Worm (Caenorhabditis elegans): ENCODE measurements around the gene mfsd-12.

Gene mfsd-12

ce11 chrX:4622024-4622423 is 45.9 kb upstream of the mfsd-12 start, which contains the start of gene C46C11.3:
TSS of gene C46C11.3 (plus strand) at chrX:4622324.
- TF ChIP-seq duxl-1 (tag; optimal IDR thresholded peaks at IDR 0.05; ENCODE audit: poor library complexity) (no peak), Y5F2A.4 (GFP tag; optimal IDR thresholded peaks at IDR 0.05) (no peak), saeg-2 (GFP tag; IDR thresholded peaks at IDR 0.05) (no peak), zfp-3 (GFP tag; conservative IDR thresholded peaks at IDR 0.05) (no peak), Y75B8A.6 (GFP tag; IDR thresholded peaks at IDR 0.05) (no peak), zip-2 (tag; optimal IDR thresholded peaks at IDR 0.05) (no peak)

- no peak for TF ChIP-seq D1046.2 (GFP tag; IDR thresholded peaks at IDR 0.05)
- no peak for TF ChIP-seq sdz-12 (GFP tag; optimal IDR thresholded peaks at IDR 0.05)
- TF ChIP-seq ces-1 (GFP tag; optimal IDR thresholded peaks at IDR 0.05) = peak; percentile 71
- peak; percentile 71 for TF ChIP-seq fkh-10 (GFP tag; optimal IDR thresholded peaks at IDR 0.05)
- TF ChIP-seq lin-39 (tag; optimal IDR thresholded peaks at IDR 0.05) = no peak
- TF ChIP-seq aha-1 (tag) = peak; percentile 56
Measured at ce11 chrX:4623707-4624106, 44.2 kb upstream of the mfsd-12 start.

- TF ChIP-seq aly-2 (tag; optimal IDR thresholded peaks at IDR 0.05) = no peak
- no peak for TF ChIP-seq lin-15B (tag; optimal IDR thresholded peaks at IDR 0.05)
- TF ChIP-seq egl-27 (tag; optimal IDR thresholded peaks at IDR 0.05) = no peak
- TF ChIP-seq Y5F2A.4 (GFP tag; optimal IDR thresholded peaks at IDR 0.05) = no peak
- TF ChIP-seq duxl-1 (tag; optimal IDR thresholded peaks at IDR 0.05; ENCODE audit: poor library complexity) = no peak
- TF ChIP-seq hmg-1.1 (GFP tag; IDR thresholded peaks at IDR 0.05) = no peak
- no peak for TF ChIP-seq ceh-20 (GFP tag; IDR thresholded peaks at IDR 0.05)
- no peak for TF ChIP-seq mep-1 (tag; optimal IDR thresholded peaks at IDR 0.05)
- no peak for TF ChIP-seq mxl-2 (GFP tag; conservative IDR thresholded peaks at IDR 0.05)
- TF ChIP-seq lin-39 (tag; optimal IDR thresholded peaks at IDR 0.05) = no peak
- TF ChIP-seq F49E8.2 (tag; optimal IDR thresholded peaks at IDR 0.05; ENCODE audit: borderline replicate concordance) = no peak
- TF ChIP-seq Y48G9A.11 (GFP tag; IDR thresholded peaks at IDR 0.05) = no peak
- no peak for TF ChIP-seq gei-8 (GFP tag; optimal IDR thresholded peaks at IDR 0.05)
- no peak for TF ChIP-seq lim-7 (GFP tag; IDR thresholded peaks at IDR 0.05)
- TF ChIP-seq nhr-48 (tag; optimal IDR thresholded peaks at IDR 0.05) = no peak
- no peak for TF ChIP-seq D1046.2 (GFP tag; IDR thresholded peaks at IDR 0.05)
- TF ChIP-seq hif-1 (tag; optimal IDR thresholded peaks at IDR 0.05) = no peak
- TF ChIP-seq Y75B8A.6 (GFP tag; IDR thresholded peaks at IDR 0.05) = no peak
- no peak for TF ChIP-seq T20F7.1 (GFP tag; optimal IDR thresholded peaks at IDR 0.05)
Measured at ce11 chrX:4625080-4625479, 42.8 kb upstream of the mfsd-12 start.

ce11 chrX:4626891-4627290 is 41.0 kb upstream of the mfsd-12 start:
- TF ChIP-seq egl-27 (tag; optimal IDR thresholded peaks at IDR 0.05) (no peak), lin-1 (GFP tag; IDR thresholded peaks at IDR 0.05) (no peak), F26F4.8 (GFP tag; conservative IDR thresholded peaks at IDR 0.05) (no peak), spr-1 (tag; optimal IDR thresholded peaks at IDR 0.05) (no peak), nhr-11 (tag; optimal IDR thresholded peaks at IDR 0.05) (no peak), attf-4 (tag; optimal IDR thresholded peaks at IDR 0.05) (no peak), cey-2 (tag; optimal IDR thresholded peaks at IDR 0.05; ENCODE audit: borderline replicate concordance, insufficient read depth) (no peak), aha-1 (tag) (peak; percentile 55), F37D6.2 (tag; optimal IDR thresholded peaks at IDR 0.05) (no peak), unc-62 (GFP tag; optimal IDR thresholded peaks at IDR 0.05 in 1 of 2) (peak in 1 of 2 experiments; percentile 91), unc-62 (tag; optimal IDR thresholded peaks at IDR 0.05) (no peak), dmd-8 (GFP tag; IDR thresholded peaks at IDR 0.05) (no peak), lin-13 (GFP tag; optimal IDR thresholded peaks at IDR 0.05) (no peak), hmg-1.1 (GFP tag; IDR thresholded peaks at IDR 0.05) (no peak), nhr-237 (tag; optimal IDR thresholded peaks at IDR 0.05) (no peak), gei-8 (GFP tag; optimal IDR thresholded peaks at IDR 0.05) (no peak), mep-1 (tag; optimal IDR thresholded peaks at IDR 0.05) (no peak), dmd-9 (GFP tag; IDR thresholded peaks at IDR 0.05) (no peak)

All from whole organism, L4 larva.